Fruit fly (Drosophila melanogaster): ENCODE results near the gene Sec16.
A peak's percentile ranks its signal among the peaks of the same experiment; 100 is the strongest.

The Sec16 gene

DNA sequence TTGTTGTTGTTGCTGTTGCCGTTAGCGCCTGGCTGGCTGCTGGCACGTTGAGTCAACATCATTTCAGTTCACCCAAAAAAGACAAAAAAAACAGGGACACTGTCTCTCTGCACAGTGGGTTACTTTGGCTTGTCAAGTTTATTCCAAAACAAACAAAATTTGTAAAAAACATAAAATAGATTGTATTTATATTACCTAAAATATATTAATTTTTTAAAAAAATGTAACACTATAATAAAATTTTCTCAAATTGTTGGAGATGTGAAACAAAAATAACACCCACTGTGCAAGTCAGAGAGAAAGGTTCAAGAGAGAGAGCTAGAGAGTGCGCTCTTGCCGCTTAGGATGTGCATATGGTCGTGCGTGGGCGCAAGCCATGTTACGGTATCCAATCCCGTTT lies 28.2 kb upstream of the Sec16 start (continued):
- TF ChIP-seq CG10654 (GFP tag; optimal IDR thresholded peaks at IDR 0.05) (peak; percentile 45), Tbp (GFP tag; optimal IDR thresholded peaks at IDR 0.05) (no peak), ro (GFP tag; IDR thresholded peaks at IDR 0.05) (no peak), CG33557 (GFP tag; optimal IDR thresholded peaks at IDR 0.05) (no peak), ATbp (GFP tag; optimal IDR thresholded peaks at IDR 0.05) (peak; percentile 72), Hr39 (optimal IDR thresholded peaks at IDR 0.05) (no peak), pan (optimal IDR thresholded peaks at IDR 0.05) (no peak), pan (GFP tag; optimal IDR thresholded peaks at IDR 0.05 in 1 of 2, IDR thresholded peaks at IDR 0.05 in 1 of 2) (peak in 1 of 2 experiments; percentile 85), NFAT (GFP tag; IDR thresholded peaks at IDR 0.05) (peak; percentile 56; the same call in 1 of the 2 replicates), CG1233 (GFP tag; optimal IDR thresholded peaks at IDR 0.05) (peak; percentile 74), CG12299 (tag; optimal IDR thresholded peaks at IDR 0.05) (peak; percentile 89), CG4730 (GFP tag; IDR thresholded peaks at IDR 0.05) (peak; percentile 50; the same call in 1 of the 2 replicates), CG2889 (GFP tag; IDR thresholded peaks at IDR 0.05) (peak; percentile 16; the same call in 1 of the 3 replicates), CG17385 (GFP tag; optimal IDR thresholded peaks at IDR 0.05) (peak; percentile 80), E2f1 (GFP tag; IDR thresholded peaks at IDR 0.05) (peak; percentile 74), gsb-n (tag; optimal IDR thresholded peaks at IDR 0.05) (peak; percentile 67), CG12071 (GFP tag; optimal IDR thresholded peaks at IDR 0.05) (peak; percentile 44), CG11093 (GFP tag; IDR thresholded peaks at IDR 0.05) (peak; percentile 65; the same call in 2 of the 3 replicates), CG18764 (GFP tag; optimal IDR thresholded peaks at IDR 0.05) (no peak), vnd (GFP tag; IDR thresholded peaks at IDR 0.05; ENCODE audit: partially characterized antibody) (no peak), amos (GFP tag; IDR thresholded peaks at IDR 0.05; ENCODE audit: partially characterized antibody) (no peak), CG7745 (tag; optimal IDR thresholded peaks at IDR 0.05) (no peak), ara (GFP tag; IDR thresholded peaks at IDR 0.05) (peak; percentile 67; the same call in 1 of the 2 replicates), CG15011 (GFP tag; optimal IDR thresholded peaks at IDR 0.05) (peak; percentile 66), Mad (GFP tag; optimal IDR thresholded peaks at IDR 0.05) (no peak), CrebB (tag; optimal IDR thresholded peaks at IDR 0.05) (peak; percentile 71), ranshi (GFP tag; IDR thresholded peaks at IDR 0.05) (peak; percentile 80), salm (tag; optimal IDR thresholded peaks at IDR 0.05) (peak; percentile 71), Fer2 (tag; optimal IDR thresholded peaks at IDR 0.05) (peak; percentile 86), CG14860 (GFP tag; IDR thresholded peaks at IDR 0.05; ENCODE audit: partially characterized antibody) (no peak), CG1603 (tag; optimal IDR thresholded peaks at IDR 0.05) (no peak), Opbp (GFP tag; IDR thresholded peaks at IDR 0.05; ENCODE audit: partially characterized antibody) (no peak), mam (GFP tag; optimal IDR thresholded peaks at IDR 0.05) (no peak), sim (GFP tag; IDR thresholded peaks at IDR 0.05) (0 out of 2 replicates have a peak, but pooled peaks have one; percentile 37), Blimp-1 (GFP tag; optimal IDR thresholded peaks at IDR 0.05) (peak; percentile 76), CG2202 (tag; optimal IDR thresholded peaks at IDR 0.05) (no peak), CG6654 (GFP tag; optimal IDR thresholded peaks at IDR 0.05) (peak; percentile 27), CG33213 (GFP tag; optimal IDR thresholded peaks at IDR 0.05) (no peak), CG4424 (GFP tag; optimal IDR thresholded peaks at IDR 0.05) (peak; percentile 50), Dll (GFP tag; IDR thresholded peaks at IDR 0.05; ENCODE audit: partially characterized antibody) (no peak), CG43689 (GFP tag; IDR thresholded peaks at IDR 0.05) (peak; percentile 55; the same call in 1 of the 2 replicates), tgo (GFP tag; IDR thresholded peaks at IDR 0.05) (peak; percentile 77), abd-A (tag; optimal IDR thresholded peaks at IDR 0.05) (peak; percentile 51), gem (tag; optimal IDR thresholded peaks at IDR 0.05) (peak; percentile 89), ssp (GFP tag; IDR thresholded peaks at IDR 0.05) (peak; percentile 58), nmo (GFP tag; optimal IDR thresholded peaks at IDR 0.05) (peak; percentile 69), BtbVII (GFP tag; optimal IDR thresholded peaks at IDR 0.05) (peak; percentile 86), CG8089 (GFP tag; optimal IDR thresholded peaks at IDR 0.05) (no peak), CG4820 (GFP tag; optimal IDR thresholded peaks at IDR 0.05) (peak; percentile 25), scrt (GFP tag; optimal IDR thresholded peaks at IDR 0.05) (peak; percentile 84), al (GFP tag; IDR thresholded peaks at IDR 0.05) (peak; percentile 64; the same call in 1 of the 2 replicates)
